Worm (Caenorhabditis elegans): ENCODE data around the gene clec-254.

Gene clec-254

DNA sequence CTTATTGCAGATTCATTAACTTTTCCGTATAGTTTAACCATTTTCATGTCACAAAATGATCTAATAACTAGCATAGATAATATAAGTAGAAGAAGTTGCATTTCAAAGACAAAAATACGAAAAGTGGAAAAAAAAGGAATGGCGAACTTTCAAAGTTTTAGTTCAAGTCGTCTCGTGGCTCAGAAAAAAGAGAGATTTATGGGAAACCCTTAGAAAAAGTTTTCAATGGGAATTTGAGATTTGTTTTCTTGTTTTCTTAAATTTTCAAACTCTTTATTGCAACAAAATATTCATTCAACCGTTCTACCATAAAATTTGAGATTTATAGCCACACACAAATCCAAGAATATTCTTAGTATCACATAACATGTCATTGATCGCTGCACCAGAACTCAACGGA, 12.1 kb downstream of the clec-254 start, which contains the start of gene clec-250:
TSS of gene clec-250 (minus strand) at position 101 of the 400 bp plus-strand sequence.
- TF ChIP-seq nhr-237 (tag; optimal IDR thresholded peaks at IDR 0.05), result no peak
- TF ChIP-seq mbf-1 (tag; optimal IDR thresholded peaks at IDR 0.05), result no peak
- no peak for TF ChIP-seq alr-1 (tag; optimal IDR thresholded peaks at IDR 0.05)
- TF ChIP-seq snpc-4 (tag; optimal IDR thresholded peaks at IDR 0.05), result no peak
- no peak for TF ChIP-seq Y55F3AM.14 (GFP tag; optimal IDR thresholded peaks at IDR 0.05)
- TF ChIP-seq blmp-1 (tag; optimal IDR thresholded peaks at IDR 0.05; ENCODE audit: insufficient read depth), result no peak
- no peak for TF ChIP-seq egl-27 (tag; optimal IDR thresholded peaks at IDR 0.05)
- TF ChIP-seq ztf-4 (tag; optimal IDR thresholded peaks at IDR 0.05), result no peak
- no peak for TF ChIP-seq ztf-11 (tag; optimal IDR thresholded peaks at IDR 0.05)
- TF ChIP-seq lin-13 (GFP tag; optimal IDR thresholded peaks at IDR 0.05), result no peak
- TF ChIP-seq F13H6.1 (tag; optimal IDR thresholded peaks at IDR 0.05), result no peak
- TF ChIP-seq nhr-6 (tag; optimal IDR thresholded peaks at IDR 0.05), result no peak
- no peak for TF ChIP-seq peb-1 (tag; optimal IDR thresholded peaks at IDR 0.05)
- TF ChIP-seq gmeb-1 (tag; optimal IDR thresholded peaks at IDR 0.05), result no peak
- TF ChIP-seq C34F6.9 (tag; optimal IDR thresholded peaks at IDR 0.05), result no peak
- TF ChIP-seq mdl-1 (tag; optimal IDR thresholded peaks at IDR 0.05), result no peak
- no peak for TF ChIP-seq nhr-23 (tag; optimal IDR thresholded peaks at IDR 0.05)
- no peak for TF ChIP-seq nhr-129 (tag; optimal IDR thresholded peaks at IDR 0.05)
- no peak for TF ChIP-seq crh-2 (tag; optimal IDR thresholded peaks at IDR 0.05)

- TF ChIP-seq nhr-23 (tag; optimal IDR thresholded peaks at IDR 0.05), result no peak
- TF ChIP-seq lin-39 (tag; optimal IDR thresholded peaks at IDR 0.05), result no peak
- TF ChIP-seq nhr-11 (tag; optimal IDR thresholded peaks at IDR 0.05), result no peak
- TF ChIP-seq sem-4 (tag; optimal IDR thresholded peaks at IDR 0.05), result no peak
- TF ChIP-seq nhr-237 (tag; optimal IDR thresholded peaks at IDR 0.05), result no peak
- TF ChIP-seq ceh-82 (tag; optimal IDR thresholded peaks at IDR 0.05), result no peak
- no peak for TF ChIP-seq F13H6.1 (tag; optimal IDR thresholded peaks at IDR 0.05)
- no peak for TF ChIP-seq ZK546.5 (tag; optimal IDR thresholded peaks at IDR 0.05)
- no peak for TF ChIP-seq nhr-129 (tag; optimal IDR thresholded peaks at IDR 0.05)
- TF ChIP-seq egl-27 (tag; optimal IDR thresholded peaks at IDR 0.05), result no peak
- no peak for TF ChIP-seq crh-2 (tag; optimal IDR thresholded peaks at IDR 0.05)
- no peak for TF ChIP-seq sma-3 (GFP tag; optimal IDR thresholded peaks at IDR 0.05)
- TF ChIP-seq R02D3.7 (tag; optimal IDR thresholded peaks at IDR 0.05), result no peak
- no peak for TF ChIP-seq dmd-4 (tag; optimal IDR thresholded peaks at IDR 0.05)
- no peak for TF ChIP-seq C34F6.9 (tag; optimal IDR thresholded peaks at IDR 0.05)
- no peak for TF ChIP-seq nhr-77 (tag; optimal IDR thresholded peaks at IDR 0.05)
- TF ChIP-seq ztf-4 (tag; optimal IDR thresholded peaks at IDR 0.05), result no peak
- no peak for TF ChIP-seq snpc-4 (tag; optimal IDR thresholded peaks at IDR 0.05)
Observed at ce11 chrV:18737646-18738045, 16.6 kb downstream of the clec-254 start.

ce11 chrV:18734381-18734780, 19.8 kb downstream of the clec-254 start, which contains the start of gene scl-20:
TSS of gene scl-20 (minus strand) at chrV:18734481.
- TF ChIP-seq F13H6.1 (tag; optimal IDR thresholded peaks at IDR 0.05) (no peak), sma-3 (GFP tag; optimal IDR thresholded peaks at IDR 0.05) (no peak), ceh-16 (tag; optimal IDR thresholded peaks at IDR 0.05) (no peak), blmp-1 (tag; optimal IDR thresholded peaks at IDR 0.05; ENCODE audit: insufficient read depth) (no peak), unc-39 (tag; optimal IDR thresholded peaks at IDR 0.05) (no peak), nhr-6 (tag; optimal IDR thresholded peaks at IDR 0.05) (no peak)

ce11 chrV:18733942-18734341, 20.3 kb downstream of the clec-254 start:
- TF ChIP-seq nhr-10 (tag; optimal IDR thresholded peaks at IDR 0.05) (no peak), ama-1 (optimal IDR thresholded peaks at IDR 0.05) (no peak), F13H6.1 (tag; optimal IDR thresholded peaks at IDR 0.05) (no peak), peb-1 (tag; optimal IDR thresholded peaks at IDR 0.05) (no peak), dmd-4 (tag; optimal IDR thresholded peaks at IDR 0.05) (no peak), unc-55 (GFP tag; optimal IDR thresholded peaks at IDR 0.05) (no peak), nhr-25 (tag; optimal IDR thresholded peaks at IDR 0.05) (no peak), sma-3 (GFP tag; optimal IDR thresholded peaks at IDR 0.05) (no peak), nhr-23 (tag; optimal IDR thresholded peaks at IDR 0.05) (no peak), ceh-16 (tag; optimal IDR thresholded peaks at IDR 0.05) (no peak), ztf-11 (tag; optimal IDR thresholded peaks at IDR 0.05) (no peak), lin-13 (GFP tag; optimal IDR thresholded peaks at IDR 0.05) (no peak)

DNA sequence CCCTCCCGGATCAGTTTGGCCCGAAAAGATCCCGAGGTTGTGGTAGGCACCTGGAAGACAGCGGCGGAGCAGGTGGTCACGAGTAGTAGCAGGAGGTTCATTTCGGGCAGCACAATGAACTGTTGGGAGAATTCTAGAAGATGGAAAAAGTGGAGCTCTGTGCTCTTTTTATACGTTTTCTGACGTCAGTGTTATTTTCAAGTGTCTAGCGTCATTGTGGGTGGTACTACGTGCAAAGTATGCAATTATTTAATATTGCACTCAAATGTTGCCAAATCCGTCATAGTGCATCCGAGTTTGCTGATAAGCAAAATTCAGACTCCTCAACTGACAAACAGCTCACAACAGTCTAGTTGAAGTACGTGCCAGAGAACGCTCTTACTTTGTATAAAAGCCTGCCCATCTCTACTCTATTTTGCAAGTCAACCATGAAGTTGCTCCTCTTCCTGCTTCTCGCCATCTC, 22.6 kb downstream of the clec-254 start, which contains the start of the genes asp-18 and scl-19:
TSS of gene asp-18 (minus strand) at position 101 of the 463 bp plus-strand sequence.
TSS of gene scl-19 (plus strand) at position 413 of the 463 bp plus-strand sequence.
- TF ChIP-seq nhr-77 (tag; optimal IDR thresholded peaks at IDR 0.05) (no peak), ztf-1 (GFP tag; conservative IDR thresholded peaks at IDR 0.05) (no peak), ama-1 (optimal IDR thresholded peaks at IDR 0.05) (no peak), nhr-6 (tag; optimal IDR thresholded peaks at IDR 0.05) (no peak), C34F6.9 (tag; optimal IDR thresholded peaks at IDR 0.05) (no peak), unc-55 (GFP tag; optimal IDR thresholded peaks at IDR 0.05) (no peak), gmeb-1 (tag; optimal IDR thresholded peaks at IDR 0.05) (no peak), ZK546.5 (tag; optimal IDR thresholded peaks at IDR 0.05) (no peak), nhr-237 (tag; optimal IDR thresholded peaks at IDR 0.05) (no peak), mdl-1 (tag; optimal IDR thresholded peaks at IDR 0.05) (no peak), elt-1 (tag; optimal IDR thresholded peaks at IDR 0.05) (no peak), nhr-11 (tag; optimal IDR thresholded peaks at IDR 0.05) (no peak), skn-1 (tag; optimal IDR thresholded peaks at IDR 0.05) (no peak), F13H6.1 (tag; optimal IDR thresholded peaks at IDR 0.05) (no peak), R02D3.7 (tag; optimal IDR thresholded peaks at IDR 0.05) (no peak), unc-62 (GFP tag; optimal IDR thresholded peaks at IDR 0.05) (no peak), ztf-11 (tag; optimal IDR thresholded peaks at IDR 0.05) (no peak)

Measured in whole organism, L2 larva.